Fruit fly (Drosophila melanogaster) whole organism, embryonic: ENCODE measurements around the gene Rad60.
A peak's percentile ranks its signal among the peaks of the same experiment; 100 is the strongest.

ENCODE experiments used
- ATbp ChIP-seq: fragments of 200-800 bp; sonication (Bioruptor generic); optimal IDR thresholded peaks from 2 replicates; lab custom pipeline; 2017; ENCODE audit warnings: missing biosample characterization, mild to moderate bottlenecking, missing genetic modification characterization, missing genetic modification reagents
- Antp ChIP-seq: fragments of 200-800 bp; sonication (Bioruptor generic); optimal IDR thresholded peaks from 3 replicates; lab custom pipeline; 2016; ENCODE audit warnings: missing biosample characterization, missing genetic modification characterization
- C15 ChIP-seq: fragments of 200-800 bp; sonication (Bioruptor generic); IDR thresholded peaks from 3 replicates; pipeline ENCODE4 v1.3.6; 2022; ENCODE audit warnings: missing biosample characterization, missing genetic modification characterization
- CG11247 ChIP-seq: fragments of 200-800 bp; sonication (Bioruptor generic); IDR thresholded peaks from 2 replicates; pipeline ENCODE4 v1.3.6; 2022; ENCODE audit warnings: missing biosample characterization, missing genetic modification characterization
- CG11456 ChIP-seq: fragments of 200-800 bp; sonication (Bioruptor generic); IDR thresholded peaks from 3 replicates; pipeline ENCODE4 v1.3.6; 2022; ENCODE audit warnings: missing biosample characterization, missing genetic modification characterization
- CG12071 ChIP-seq: fragments of 200-800 bp; sonication (Bioruptor generic); optimal IDR thresholded peaks from 3 replicates; lab custom pipeline; 2018; ENCODE audit warnings: missing biosample characterization, mild to moderate bottlenecking, missing genetic modification characterization
- CG12104 ChIP-seq: fragments of 200-800 bp; sonication (Bioruptor generic); optimal IDR thresholded peaks from 3 replicates; lab custom pipeline; 2016; ENCODE audit warnings: missing biosample characterization, missing genetic modification characterization
- CG12659 ChIP-seq: fragments of 200-800 bp; sonication (Bioruptor generic); optimal IDR thresholded peaks from 3 replicates; lab custom pipeline; 2017; ENCODE audit warnings: mild to moderate bottlenecking, missing biosample characterization, missing genetic modification reagents, missing genetic modification characterization
- CG13424 ChIP-seq: fragments of 200-800 bp; sonication (Bioruptor generic); optimal IDR thresholded peaks from 2 replicates; lab custom pipeline; 2019; ENCODE audit warnings: missing biosample characterization, mild to moderate bottlenecking, missing genetic modification characterization, moderate library complexity
- CG14441 ChIP-seq: fragments of 200-800 bp; sonication (Bioruptor generic); IDR thresholded peaks from 2 replicates; pipeline ENCODE4 v1.3.6; 2022; ENCODE audit warnings: missing biosample characterization, missing genetic modification characterization
- CG14860 ChIP-seq: fragments of 200-800 bp; sonication (Bioruptor generic); IDR thresholded peaks from 3 replicates; pipeline ENCODE4 v1.3.6; 2022; ENCODE audit warnings: missing biosample characterization, missing genetic modification characterization; ENCODE audit not compliant: partially characterized antibody
- CG1529 ChIP-seq: fragments of 200-800 bp; sonication (Bioruptor generic); optimal IDR thresholded peaks from 3 replicates; lab custom pipeline; 2018; ENCODE audit warnings: missing biosample characterization, missing genetic modification characterization
- CG15601 ChIP-seq: fragments of 200-800 bp; sonication (Bioruptor generic); optimal IDR thresholded peaks from 3 replicates; lab custom pipeline; 2019; ENCODE audit warnings: missing biosample characterization, mild to moderate bottlenecking, missing genetic modification characterization, moderate library complexity
- CG1602 ChIP-seq: fragments of 200-800 bp; sonication (Bioruptor generic); optimal IDR thresholded peaks from 3 replicates; lab custom pipeline; 2016; ENCODE audit warnings: missing biosample characterization, missing genetic modification characterization
- CG1647 ChIP-seq: fragments of 200-800 bp; sonication (Bioruptor generic); optimal IDR thresholded peaks from 3 replicates; lab custom pipeline; 2016; ENCODE audit warnings: missing biosample characterization, missing genetic modification characterization
- CG1792 ChIP-seq: fragments of 200-800 bp; sonication (Bioruptor generic); optimal IDR thresholded peaks from 2 replicates; lab custom pipeline; 2016; ENCODE audit warnings: missing biosample characterization, missing genetic modification characterization
- CG18599 ChIP-seq: fragments of 200-800 bp; sonication (Bioruptor generic); optimal IDR thresholded peaks from 3 replicates; lab custom pipeline; 2017; ENCODE audit warnings: missing biosample characterization, missing genetic modification characterization, mild to moderate bottlenecking, moderate library complexity, missing genetic modification reagents
- CG30020 ChIP-seq: fragments of 200-800 bp; optimal IDR thresholded peaks from 2 replicates; lab custom pipeline; 2019; ENCODE audit warnings: missing biosample characterization, mild to moderate bottlenecking, missing genetic modification characterization, moderate library complexity
- CG30403 ChIP-seq: fragments of 200-800 bp; sonication (Bioruptor generic); optimal IDR thresholded peaks from 3 replicates; lab custom pipeline; 2016; ENCODE audit warnings: missing biosample characterization, missing genetic modification characterization
- CG3838 ChIP-seq: fragments of 200-800 bp; sonication (Bioruptor generic); optimal IDR thresholded peaks from 3 replicates; lab custom pipeline; 2016; ENCODE audit warnings: missing biosample characterization, missing genetic modification characterization
- CG4328 ChIP-seq: fragments of 200-800 bp; sonication (Bioruptor generic); optimal IDR thresholded peaks from 3 replicates; lab custom pipeline; 2017; ENCODE audit warnings: missing biosample characterization, missing genetic modification reagents, missing genetic modification characterization
- CG4820 ChIP-seq: fragments of 200-800 bp; sonication (Bioruptor generic); optimal IDR thresholded peaks from 3 replicates; lab custom pipeline; 2016; ENCODE audit warnings: missing biosample characterization, missing genetic modification characterization
- CG6689 ChIP-seq: fragments of 200-800 bp; sonication (Bioruptor generic); IDR thresholded peaks from 2 replicates; pipeline ENCODE4 v1.3.6; 2022; ENCODE audit warnings: missing biosample characterization, missing genetic modification characterization
- CG6813 ChIP-seq: fragments of 200-800 bp; sonication (Bioruptor generic); optimal IDR thresholded peaks from 2 replicates; lab custom pipeline; 2017; ENCODE audit warnings: missing biosample characterization, missing genetic modification characterization, mild to moderate bottlenecking, moderate library complexity, missing genetic modification reagents
- CG9609 ChIP-seq: fragments of 200-800 bp; sonication (Bioruptor generic); optimal IDR thresholded peaks from 3 replicates; lab custom pipeline; 2016; ENCODE audit warnings: missing biosample characterization, missing genetic modification characterization
- CrebB ChIP-seq: fragments of 200-800 bp; sonication (Bioruptor generic); optimal IDR thresholded peaks from 3 replicates; lab custom pipeline; 2018; ENCODE audit warnings: missing biosample characterization, mild to moderate bottlenecking, missing genetic modification characterization
- Dbx ChIP-seq: fragments of 200-800 bp; sonication (Bioruptor generic); IDR thresholded peaks from 3 replicates; pipeline ENCODE4 v1.3.6; 2022; ENCODE audit warnings: missing biosample characterization, missing genetic modification characterization
- HmgZ ChIP-seq: fragments of 200-800 bp; sonication (Bioruptor generic); optimal IDR thresholded peaks from 2 replicates; lab custom pipeline; 2018; ENCODE audit warnings: missing biosample characterization, mild to moderate bottlenecking, missing genetic modification characterization
- Hmr ChIP-seq: fragments of 200-800 bp; sonication (Bioruptor generic); optimal IDR thresholded peaks from 3 replicates; lab custom pipeline; 2017; ENCODE audit warnings: mild to moderate bottlenecking, missing biosample characterization, missing genetic modification reagents, missing genetic modification characterization
- MTF-1 ChIP-seq: fragments of 200-800 bp; sonication (Bioruptor generic); optimal IDR thresholded peaks from 2 replicates; lab custom pipeline; 2018; ENCODE audit warnings: missing biosample characterization, mild to moderate bottlenecking, missing genetic modification characterization, borderline replicate concordance
- Mad ChIP-seq: fragments of 200-800 bp; sonication (Bioruptor generic); optimal IDR thresholded peaks from 2 replicates; lab custom pipeline; 2016; ENCODE audit warnings: missing biosample characterization, missing genetic modification characterization
- Max ChIP-seq: fragments of 200-800 bp; sonication (Bioruptor generic); optimal IDR thresholded peaks from 2 replicates; lab custom pipeline; 2016; ENCODE audit warnings: missing biosample characterization, mild to moderate bottlenecking, missing genetic modification characterization
- NC2β ChIP-seq: fragments of 200-800 bp; sonication (Bioruptor generic); optimal IDR thresholded peaks from 2 replicates; lab custom pipeline; 2016; ENCODE audit warnings: missing biosample characterization, missing genetic modification characterization
- NK7.1 ChIP-seq: fragments of 200-800 bp; sonication (Bioruptor generic); optimal IDR thresholded peaks from 3 replicates; lab custom pipeline; 2016; ENCODE audit warnings: missing biosample characterization, missing genetic modification characterization
- NfI ChIP-seq: fragments of 200-800 bp; sonication (Bioruptor generic); optimal IDR thresholded peaks from 3 replicates; lab custom pipeline; 2018; ENCODE audit warnings: missing biosample characterization, mild to moderate bottlenecking, missing genetic modification characterization, moderate library complexity
- PHDP ChIP-seq: fragments of 200-800 bp; sonication (Bioruptor generic); optimal IDR thresholded peaks from 3 replicates; lab custom pipeline; 2018; ENCODE audit warnings: missing biosample characterization, mild to moderate bottlenecking, missing genetic modification characterization, moderate library complexity
- Sox100B ChIP-seq: fragments of 200-800 bp; sonication (Bioruptor generic); optimal IDR thresholded peaks from 3 replicates; lab custom pipeline; 2018; ENCODE audit warnings: missing biosample characterization, mild to moderate bottlenecking, missing genetic modification characterization
- abd-A ChIP-seq: fragments of 200-800 bp; sonication (Bioruptor generic); optimal IDR thresholded peaks from 3 replicates; lab custom pipeline; 2019; ENCODE audit warnings: missing biosample characterization, mild to moderate bottlenecking, missing genetic modification characterization, moderate library complexity
- bab2 ChIP-seq: fragments of 200-800 bp; sonication (Bioruptor generic); optimal IDR thresholded peaks from 2 replicates; lab custom pipeline; 2016; ENCODE audit warnings: missing biosample characterization, missing genetic modification characterization
- bowl ChIP-seq: fragments of 200-800 bp; sonication (Bioruptor generic); IDR thresholded peaks from 2 replicates; pipeline ENCODE4 v1.3.6; 2022; ENCODE audit warnings: missing biosample characterization, missing genetic modification characterization
- fd96Cb ChIP-seq: fragments of 200-800 bp; sonication (Bioruptor generic); optimal IDR thresholded peaks from 2 replicates; lab custom pipeline; 2018; ENCODE audit warnings: missing biosample characterization, mild to moderate bottlenecking, missing genetic modification characterization, moderate library complexity
- insv ChIP-seq, 2 experiments: fragments of 200-800 bp; sonication (Bioruptor generic); optimal IDR thresholded peaks; 3 replicates each; lab custom pipeline; 2016 to 2018; ENCODE audit warnings: missing biosample characterization in 2 of 2, missing genetic modification characterization in 2 of 2
- maf-S ChIP-seq: fragments of 200-800 bp; sonication (Bioruptor generic); optimal IDR thresholded peaks from 2 replicates; lab custom pipeline; 2016; ENCODE audit warnings: missing biosample characterization, missing genetic modification characterization
- odd ChIP-seq: fragments of 200-800 bp; sonication (Bioruptor generic); optimal IDR thresholded peaks from 2 replicates; lab custom pipeline; 2017; ENCODE audit warnings: missing biosample characterization, mild to moderate bottlenecking, missing genetic modification characterization
- pho ChIP-seq: fragments of 200-800 bp; sonication (Bioruptor generic); optimal IDR thresholded peaks from 2 replicates; lab custom pipeline; 2016; ENCODE audit warnings: missing biosample characterization, missing genetic modification characterization
- schlank ChIP-seq: fragments of 200-800 bp; sonication (Bioruptor generic); optimal IDR thresholded peaks from 2 replicates; lab custom pipeline; 2018; ENCODE audit warnings: missing biosample characterization, mild to moderate bottlenecking, missing genetic modification characterization
- scrt ChIP-seq: fragments of 200-800 bp; sonication (Bioruptor generic); optimal IDR thresholded peaks from 2 replicates; lab custom pipeline; 2018; ENCODE audit warnings: missing biosample characterization, mild to moderate bottlenecking, missing genetic modification characterization, moderate library complexity
- seq ChIP-seq: fragments of 200-800 bp; sonication (Bioruptor generic); IDR thresholded peaks from 2 replicates; pipeline ENCODE4 v1.3.6; 2022; ENCODE audit warnings: missing biosample characterization, missing genetic modification characterization
- sim ChIP-seq: fragments of 200-800 bp; sonication (Bioruptor generic); IDR thresholded peaks from 2 replicates; pipeline ENCODE4 v1.3.6; 2022; ENCODE audit warnings: missing biosample characterization, missing genetic modification characterization
- tap ChIP-seq: fragments of 200-800 bp; optimal IDR thresholded peaks from 3 replicates; lab custom pipeline; 2019; ENCODE audit warnings: missing biosample characterization, mild to moderate bottlenecking, missing genetic modification characterization, moderate library complexity
- trh ChIP-seq: fragments of 200-800 bp; sonication (Bioruptor generic); optimal IDR thresholded peaks from 2 replicates; lab custom pipeline; 2016; ENCODE audit warnings: missing biosample characterization, missing genetic modification characterization

The Rad60 gene

dm6 chr3R:23225266-23225665 is 26.0 kb downstream of the Rad60 start (continued):
- TF ChIP-seq schlank (tag; lab: Kevin White, UChicago) (peak; percentile 74), CG1792 (GFP tag; lab: Kevin White, UChicago) (peak; percentile 11), CrebB (tag; lab: Kevin White, UChicago) (peak; percentile 18), Dbx (GFP tag; lab: Robert Waterston, UW) (peak; percentile 52; the same call in 2 of the 3 replicates), CG12104 (peak; percentile 35), maf-S (GFP tag; lab: Kevin White, UChicago) (peak; percentile 29), CG30403 (GFP tag; lab: Kevin White, UChicago) (no peak), insv (GFP tag; optimal IDR thresholded peaks at IDR 0.05; lab: Kevin White, UChicago) (peak in 1 of 2 experiments; percentile 18), CG4820 (no peak), ATbp (GFP tag; lab: Kevin White, UChicago) (peak; percentile 56), odd (peak; percentile 41), bab2 (GFP tag; lab: Kevin White, UChicago) (peak; percentile 38), MTF-1 (GFP tag; lab: Kevin White, UChicago) (peak; percentile 26), bowl (no peak), CG14441 (GFP tag; lab: Robert Waterston, UW) (peak; percentile 20; the same call in 1 of the 2 replicates), CG11456 (GFP tag; lab: Robert Waterston, UW) (peak; percentile 68; the same call in 2 of the 3 replicates), CG9609 (peak; percentile 23), PHDP (tag; lab: Kevin White, UChicago) (peak; percentile 47), Hmr (GFP tag; lab: Kevin White, UChicago) (peak; percentile 75), CG1602 (GFP tag; lab: Kevin White, UChicago) (no peak), Sox100B (GFP tag; lab: Kevin White, UChicago) (peak; percentile 35), Mad (GFP tag; lab: Kevin White, UChicago) (peak; percentile 4), CG6689 (GFP tag; lab: Robert Waterston, UW) (no peak), CG11247 (peak; percentile 72), abd-A (tag; lab: Kevin White, UChicago) (no peak), sim (GFP tag; lab: Robert Waterston, UW) (no peak), CG14860 (GFP tag; lab: Robert Waterston, UW) (no peak), CG12659 (GFP tag; lab: Kevin White, UChicago) (peak; percentile 48), pho (GFP tag; lab: Kevin White, UChicago) (peak; percentile 35), Antp (GFP tag; lab: Kevin White, UChicago) (peak; percentile 12), HmgZ (tag; lab: Kevin White, UChicago) (peak; percentile 45), NK7.1 (GFP tag; lab: Kevin White, UChicago) (peak; percentile 2), NC2β (GFP tag; lab: Kevin White, UChicago) (peak; percentile 3), C15 (GFP tag; lab: Robert Waterston, UW) (no peak), seq (GFP tag; lab: Robert Waterston, UW) (peak; percentile 75; the same call in 1 of the 2 replicates), trh (peak; percentile 26), CG12071 (GFP tag; lab: Kevin White, UChicago) (peak; percentile 70), tap (tag; lab: Kevin White, UChicago) (no peak), CG30020 (tag; lab: Kevin White, UChicago) (no peak), CG4328 (GFP tag; lab: Kevin White, UChicago) (peak; percentile 16), NfI (GFP tag; lab: Kevin White, UChicago) (peak; percentile 24), CG3838 (GFP tag; lab: Kevin White, UChicago) (no peak), scrt (GFP tag; lab: Kevin White, UChicago) (peak; percentile 34), CG1647 (GFP tag; lab: Kevin White, UChicago) (peak; percentile 53), CG15601 (tag; lab: Kevin White, UChicago) (peak; percentile 9), CG18599 (GFP tag; lab: Kevin White, UChicago) (peak; percentile 75), Max (peak; percentile 1), CG6813 (GFP tag; lab: Kevin White, UChicago) (peak; percentile 63), fd96Cb (no peak), CG1529 (GFP tag; lab: Kevin White, UChicago) (no peak), CG13424 (tag; lab: Kevin White, UChicago) (no peak)
